Worm (Caenorhabditis elegans) whole organism, L1 larva: ENCODE results near the gene vwa-8.
A peak's percentile ranks its signal among the peaks of the same experiment; 100 is the strongest.

Experiments
- C04F5.9 ChIP-seq: sonication (generic microtip); optimal IDR thresholded peaks from 2 replicates; lab custom pipeline; 2016; ENCODE audit warnings: missing genetic modification characterization, missing compliant biosample characterization
- C16A3.4 ChIP-seq: fragments of 150-350 bp; optimal IDR thresholded peaks from 2 replicates; lab custom pipeline; 2014; ENCODE audit warnings: missing biosample characterization, missing genetic modification characterization
- Y116A8C.19 ChIP-seq: sonication (generic microtip); optimal IDR thresholded peaks from 2 replicates; lab custom pipeline; 2016; ENCODE audit warnings: missing compliant biosample characterization, missing genetic modification characterization, borderline replicate concordance
- alr-1 ChIP-seq: fragments of 200-800 bp; sonication (Bioruptor generic); optimal IDR thresholded peaks from 2 replicates; lab custom pipeline; 2018; ENCODE audit warnings: borderline replicate concordance, mild to moderate bottlenecking, missing genetic modification characterization, missing compliant biosample characterization
- aly-2 ChIP-seq: fragments of 150-350 bp; optimal IDR thresholded peaks from 2 replicates; lab custom pipeline; 2014; ENCODE audit warnings: missing biosample characterization, missing genetic modification characterization
- blmp-1 ChIP-seq: fragments of 150-350 bp; optimal IDR thresholded peaks from 2 replicates; lab custom pipeline; 2014; ENCODE audit warnings: missing biosample characterization, missing genetic modification characterization
- ceh-63 ChIP-seq: fragments of 200-800 bp; sonication (Bioruptor generic); optimal IDR thresholded peaks from 2 replicates; lab custom pipeline; 2018; ENCODE audit warnings: mild to moderate bottlenecking, missing genetic modification characterization, missing compliant biosample characterization
- ces-1 ChIP-seq: fragments of 150-350 bp; optimal IDR thresholded peaks from 2 replicates; lab custom pipeline; 2014; ENCODE audit warnings: missing biosample characterization, missing genetic modification reagents, missing genetic modification characterization
- dsc-1 ChIP-seq: sonication (generic microtip); optimal IDR thresholded peaks from 2 replicates; lab custom pipeline; 2016; ENCODE audit warnings: mild to moderate bottlenecking, missing genetic modification characterization, missing compliant biosample characterization
- efl-1 ChIP-seq, 4 experiments: fragments of 150-350 bp; optimal IDR thresholded peaks in 3 of 4; peaks in 1 of 4; 1 replicate in 1 of 4; 2 replicates in 3 of 4; lab custom pipeline; 2014; ENCODE audit warnings: missing biosample characterization in 2 of 4, missing genetic modification characterization in 2 of 4, missing genetic modification reagents in 2 of 4
- efl-3 ChIP-seq: fragments of 200-800 bp; sonication (Bioruptor generic); optimal IDR thresholded peaks from 2 replicates; lab custom pipeline; 2018; ENCODE audit warnings: mild to moderate bottlenecking, missing genetic modification characterization, missing compliant biosample characterization
- egl-13 ChIP-seq: sonication (generic microtip); optimal IDR thresholded peaks from 2 replicates; lab custom pipeline; 2016; ENCODE audit warnings: missing genotype, missing genetic modification reagents, missing genetic modification characterization, missing compliant biosample characterization
- elt-2 ChIP-seq: sonication (generic microtip); optimal IDR thresholded peaks from 2 replicates; lab custom pipeline; 2016; ENCODE audit warnings: missing genetic modification characterization, mild to moderate bottlenecking, inconsistent platforms, missing compliant biosample characterization, missing genetic modification reagents
- fkh-8 ChIP-seq: sonication (generic microtip); optimal IDR thresholded peaks from 2 replicates; lab custom pipeline; 2016; ENCODE audit warnings: mild to moderate bottlenecking, missing genetic modification characterization, missing compliant biosample characterization
- grh-1 ChIP-seq: fragments of 200-800 bp; sonication (Bioruptor generic); IDR thresholded peaks from 2 replicates; pipeline ENCODE4 v1.3.6; 2022; ENCODE audit warnings: missing genetic modification reagents, missing genetic modification characterization, missing compliant biosample characterization
- hlh-17 ChIP-seq: fragments of 200-800 bp; sonication (Bioruptor generic); optimal IDR thresholded peaks from 2 replicates; lab custom pipeline; 2018; ENCODE audit warnings: missing genetic modification characterization, mild to moderate bottlenecking, missing compliant biosample characterization, moderate library complexity, borderline replicate concordance
- hlh-4 ChIP-seq: sonication (generic microtip); optimal IDR thresholded peaks from 2 replicates; lab custom pipeline; 2016; ENCODE audit warnings: mild to moderate bottlenecking, missing genetic modification characterization, missing compliant biosample characterization
- lin-13 ChIP-seq: fragments of 150-350 bp; optimal IDR thresholded peaks from 2 replicates; lab custom pipeline; 2014; ENCODE audit warnings: missing biosample characterization, missing genetic modification reagents, missing genetic modification characterization
- lin-14 ChIP-seq: fragments of 200-800 bp; sonication (Bioruptor generic); optimal IDR thresholded peaks from 2 replicates; lab custom pipeline; 2018; ENCODE audit warnings: mild to moderate bottlenecking, missing genetic modification characterization, moderate library complexity, missing compliant biosample characterization
- lin-35 ChIP-seq, 2 experiments: fragments of 150-350 bp; optimal IDR thresholded peaks; 2 replicates each; lab custom pipeline; 2014; ENCODE audit warnings: missing biosample characterization in 2 of 2, missing genetic modification characterization in 2 of 2, missing genetic modification reagents in 2 of 2
- lin-39 ChIP-seq: fragments of 150-350 bp; optimal IDR thresholded peaks from 2 replicates; lab custom pipeline; 2014; ENCODE audit warnings: missing biosample characterization, missing genetic modification reagents, missing genetic modification characterization
- lsy-2 ChIP-seq, 2 experiments: fragments of 150-350 bp; optimal IDR thresholded peaks; 2 replicates each; lab custom pipeline; 2014; ENCODE audit warnings: missing biosample characterization in 2 of 2, missing genetic modification characterization in 2 of 2
- mep-1 ChIP-seq: fragments of 150-350 bp; optimal IDR thresholded peaks from 2 replicates; lab custom pipeline; 2014; ENCODE audit warnings: missing biosample characterization, missing genetic modification characterization
- nhr-11 ChIP-seq: fragments of 150-350 bp; optimal IDR thresholded peaks from 2 replicates; lab custom pipeline; 2014; ENCODE audit warnings: missing biosample characterization, missing genetic modification characterization
- nhr-12 ChIP-seq: sonication (generic microtip); optimal IDR thresholded peaks from 2 replicates; lab custom pipeline; 2017; ENCODE audit warnings: missing biosample characterization, missing genetic modification characterization
- nhr-20 ChIP-seq: sonication (generic microtip); optimal IDR thresholded peaks from 2 replicates; lab custom pipeline; 2016; ENCODE audit warnings: mild to moderate bottlenecking, missing genetic modification characterization, missing compliant biosample characterization
- nhr-237 ChIP-seq: fragments of 150-350 bp; optimal IDR thresholded peaks from 2 replicates; lab custom pipeline; 2014; ENCODE audit warnings: missing biosample characterization, missing genetic modification characterization
- nhr-47 ChIP-seq: sonication (generic microtip); optimal IDR thresholded peaks from 2 replicates; lab custom pipeline; 2016; ENCODE audit warnings: mild to moderate bottlenecking, missing genetic modification characterization, moderate library complexity, missing compliant biosample characterization
- nhr-71 ChIP-seq: sonication (generic microtip); optimal IDR thresholded peaks from 2 replicates; lab custom pipeline; 2016; ENCODE audit warnings: mild to moderate bottlenecking, missing genetic modification characterization, moderate library complexity, missing compliant biosample characterization
- nhr-84 ChIP-seq: sonication (generic microtip); optimal IDR thresholded peaks from 2 replicates; lab custom pipeline; 2017; ENCODE audit warnings: missing biosample characterization, missing genetic modification characterization
- nhr-85 ChIP-seq: sonication (generic microtip); peaks from one replicate; lab custom pipeline; 2016; ENCODE audit warnings: missing genetic modification characterization, inconsistent platforms, missing compliant biosample characterization
- pqm-1 ChIP-seq: sonication (generic microtip); optimal IDR thresholded peaks from 3 replicates; lab custom pipeline; 2017; ENCODE audit warnings: missing biosample characterization, missing genetic modification characterization
- rnt-1 ChIP-seq: sonication (generic microtip); optimal IDR thresholded peaks from 2 replicates; lab custom pipeline; 2016; ENCODE audit warnings: mild to moderate bottlenecking, missing genetic modification characterization, moderate library complexity, missing compliant biosample characterization
- skn-1 ChIP-seq: fragments of 150-350 bp; optimal IDR thresholded peaks from 2 replicates; lab custom pipeline; 2014; ENCODE audit warnings: missing biosample characterization, missing genetic modification characterization
- snu-23 ChIP-seq: sonication (generic microtip); optimal IDR thresholded peaks from 2 replicates; lab custom pipeline; 2016; ENCODE audit warnings: missing genetic modification characterization, missing compliant biosample characterization
- sox-4 ChIP-seq: sonication (generic microtip); optimal IDR thresholded peaks from 2 replicates; lab custom pipeline; 2016; ENCODE audit warnings: missing genetic modification characterization, missing compliant biosample characterization
- swsn-7 ChIP-seq: sonication (generic microtip); optimal IDR thresholded peaks from 2 replicates; lab custom pipeline; 2016; ENCODE audit warnings: missing genetic modification characterization, missing compliant biosample characterization
- unc-30 ChIP-seq: sonication (generic microtip); optimal IDR thresholded peaks from 2 replicates; lab custom pipeline; 2017; ENCODE audit warnings: missing biosample characterization, missing genetic modification characterization
- unc-98 ChIP-seq: fragments of 200-800 bp; sonication (Bioruptor generic); IDR thresholded peaks from 2 replicates; pipeline ENCODE4 v1.3.6; 2022; ENCODE audit warnings: missing genetic modification characterization, missing compliant biosample characterization
- xbp-1 ChIP-seq: sonication (generic microtip); optimal IDR thresholded peaks from 2 replicates; lab custom pipeline; 2016; ENCODE audit warnings: missing genetic modification characterization, missing compliant biosample characterization
- zag-1 ChIP-seq: fragments of 150-350 bp; optimal IDR thresholded peaks from 2 replicates; lab custom pipeline; 2014; ENCODE audit warnings: missing biosample characterization, missing genetic modification characterization

Gene vwa-8

ce11 chrX:12978569-12978968 is 12.7 kb upstream of the vwa-8 start:
- no peak for TF ChIP-seq hlh-17 (GFP tag; lab: Kevin White, UChicago)
- TF ChIP-seq nhr-11 (tag; lab: Kevin White, UChicago): no peak
- no peak for TF ChIP-seq elt-2 (tag; lab: Kevin White, UChicago)
- TF ChIP-seq rnt-1 (tag; lab: Kevin White, UChicago): no peak
- TF ChIP-seq grh-1 (GFP tag; lab: Robert Waterston, UW): no peak
- no peak for TF ChIP-seq aly-2 (tag; lab: Kevin White, UChicago)
- TF ChIP-seq ceh-63 (GFP tag; lab: Kevin White, UChicago): no peak
- no peak for TF ChIP-seq nhr-12 (tag; lab: Kevin White, UChicago)
- TF ChIP-seq sox-4 (tag; lab: Kevin White, UChicago): no peak
- TF ChIP-seq efl-1 (optimal IDR thresholded peaks at IDR 0.05; lab: Kevin White, UChicago): no peak
- TF ChIP-seq efl-1 (GFP tag; optimal IDR thresholded peaks at IDR 0.05 in 1 of 2; lab: Kevin White, UChicago): no peak

ce11 chrX:12979747-12980146 is 11.5 kb upstream of the vwa-8 start:
- TF ChIP-seq fkh-8 (tag; lab: Kevin White, UChicago) (no peak), lin-39 (no peak), dsc-1 (tag; lab: Kevin White, UChicago) (no peak), nhr-20 (tag; lab: Kevin White, UChicago) (peak; percentile 8), C16A3.4 (no peak), pqm-1 (tag; lab: Kevin White, UChicago) (no peak), sox-4 (tag; lab: Kevin White, UChicago) (no peak), unc-98 (no peak), aly-2 (tag; lab: Kevin White, UChicago) (no peak), hlh-4 (tag; lab: Kevin White, UChicago) (no peak), egl-13 (no peak), lin-13 (no peak), nhr-237 (tag; lab: Kevin White, UChicago) (no peak), elt-2 (tag; lab: Kevin White, UChicago) (peak; percentile 46), rnt-1 (tag; lab: Kevin White, UChicago) (no peak)
- TF ChIP-seq, all 84 proteins: peak for 2

ce11 chrX:12981393-12981792 is 9.9 kb upstream of the vwa-8 start, which contains the start of gene scav-4:
Gene scav-4 (plus strand): TSS chrX:12981775.
- TF ChIP-seq efl-3 (GFP tag; lab: Kevin White, UChicago) (no peak), elt-2 (tag; lab: Kevin White, UChicago) (peak; percentile 62), unc-98 (no peak)

ce11 chrX:12982725-12983124 is 8.5 kb upstream of the vwa-8 start:
- TF ChIP-seq mep-1 (tag; lab: Kevin White, UChicago) (no peak), Y116A8C.19 (tag; lab: Kevin White, UChicago) (no peak), blmp-1 (no peak), elt-2 (tag; lab: Kevin White, UChicago) (peak; percentile 11)

- TF ChIP-seq swsn-7 (no peak), nhr-47 (tag; lab: Kevin White, UChicago) (no peak), nhr-71 (tag; lab: Kevin White, UChicago) (peak; percentile 6), nhr-85 (tag; lab: Kevin White, UChicago) (peak; percentile 17)
Measured at ce11 chrX:12987119-12987518, 4.2 kb upstream of the vwa-8 start, which contains the start of gene mff-1. Gene mff-1 (minus strand): TSS chrX:12987219.

ce11 chrX:12989205-12989604 is 2.1 kb upstream of the vwa-8 start, which contains the start of gene F11C1.7:
Gene F11C1.7 (plus strand): TSS chrX:12989344.
- TF ChIP-seq nhr-20 (tag; lab: Kevin White, UChicago) (peak; percentile 3), swsn-7 (peak; percentile 3), efl-1 (optimal IDR thresholded peaks at IDR 0.05; lab: Kevin White, UChicago) (peak in 1 of 2 experiments; percentile 37), efl-1 (GFP tag; optimal IDR thresholded peaks at IDR 0.05 in 1 of 2; lab: Kevin White, UChicago) (no peak), mep-1 (tag; lab: Kevin White, UChicago) (peak; percentile 36), lin-14 (GFP tag; lab: Kevin White, UChicago) (peak; percentile 35), snu-23 (peak; percentile 10), alr-1 (no peak), rnt-1 (tag; lab: Kevin White, UChicago) (peak; percentile 12), ces-1 (GFP tag; lab: Kevin White, UChicago) (no peak), lin-35 (GFP tag; optimal IDR thresholded peaks at IDR 0.05; lab: Kevin White, UChicago) (peak in 1 of 2 experiments; percentile 46), xbp-1 (tag; lab: Kevin White, UChicago) (peak; percentile 0), C04F5.9 (tag; lab: Kevin White, UChicago) (no peak), unc-30 (tag; lab: Kevin White, UChicago) (no peak), nhr-84 (tag; lab: Kevin White, UChicago) (no peak), nhr-47 (tag; lab: Kevin White, UChicago) (peak; percentile 21), zag-1 (tag; lab: Kevin White, UChicago) (no peak), nhr-71 (tag; lab: Kevin White, UChicago) (peak; percentile 45), skn-1 (tag; lab: Kevin White, UChicago) (no peak), lsy-2 (tag; optimal IDR thresholded peaks at IDR 0.05; lab: Kevin White, UChicago) (peak; percentile 4 to 48)
